Worm (Caenorhabditis elegans) whole organism, young adult: ENCODE measurements around the gene srlf-31.

Experiments used
- B0035.1 ChIP-seq: sonication (generic microtip); optimal IDR thresholded peaks from 2 replicates; lab custom pipeline; 2016; ENCODE audit warnings: missing genetic modification characterization, mild to moderate bottlenecking, missing compliant biosample characterization, missing genotype, missing genetic modification reagents
- aptf-2 ChIP-seq: fragments of 200-800 bp; sonication (Bioruptor generic); conservative IDR thresholded peaks from 2 replicates; pipeline ENCODE4 v1.3.6; 2022; ENCODE audit warnings: missing genetic modification reagents, missing genetic modification characterization, missing compliant biosample characterization
- dox-1 ChIP-seq: fragments of 200-800 bp; sonication (Bioruptor generic); IDR thresholded peaks from 2 replicates; pipeline ENCODE4 v1.3.6; 2022; ENCODE audit warnings: missing genetic modification reagents, missing genetic modification characterization, missing compliant biosample characterization
- hlh-26 ChIP-seq: fragments of 200-800 bp; sonication (Bioruptor generic); conservative IDR thresholded peaks from 2 replicates; pipeline ENCODE4 v1.3.6; 2022; ENCODE audit warnings: missing genetic modification reagents, missing genetic modification characterization, missing compliant biosample characterization
- mcd-1 ChIP-seq: fragments of 200-800 bp; sonication (Bioruptor generic); IDR thresholded peaks from 2 replicates; pipeline ENCODE4 v1.3.6; 2022; ENCODE audit warnings: missing genetic modification reagents, missing genetic modification characterization, missing compliant biosample characterization
- nhr-27 ChIP-seq: fragments of 200-800 bp; sonication (Bioruptor generic); optimal IDR thresholded peaks from 2 replicates; lab custom pipeline; 2018; ENCODE audit warnings: mild to moderate bottlenecking, missing genetic modification characterization, moderate library complexity, missing compliant biosample characterization
- somi-1 ChIP-seq: fragments of 200-800 bp; sonication (Bioruptor generic); optimal IDR thresholded peaks from 2 replicates; lab custom pipeline; 2018; ENCODE audit warnings: mild to moderate bottlenecking, missing genetic modification characterization, missing compliant biosample characterization

srlf-31 gene

DNA sequence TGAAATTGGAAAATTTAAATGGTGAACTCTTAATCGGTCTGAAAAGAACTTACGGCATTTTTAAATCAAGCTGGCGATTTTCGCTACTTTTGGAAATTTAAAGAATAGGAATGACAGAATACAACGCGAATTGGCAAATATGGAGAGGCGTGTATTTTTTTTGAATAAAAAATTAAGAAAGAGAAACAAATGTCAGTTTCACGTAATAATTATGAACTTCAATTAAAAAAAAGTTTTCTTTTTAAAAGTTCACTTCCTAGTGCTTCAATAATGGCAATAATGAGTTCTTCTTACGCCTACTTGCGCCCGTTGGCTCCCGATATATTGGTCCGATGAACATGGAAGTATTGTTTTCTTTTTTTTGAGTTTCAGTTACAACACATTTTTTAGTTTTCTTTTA lies 45.3 kb downstream of the srlf-31 start, which contains the start of gene pph-2:
pph-2 (minus strand) TSS at position 101 of the 400 bp plus-strand sequence.
- no peak for TF ChIP-seq somi-1 (GFP tag; lab: Kevin White, UChicago)
- TF ChIP-seq aptf-2 (GFP tag; lab: Robert Waterston, UW), result no peak
- no peak for TF ChIP-seq nhr-27 (tag; lab: Kevin White, UChicago)
- no peak for TF ChIP-seq dox-1 (GFP tag; lab: Robert Waterston, UW)
- TF ChIP-seq mcd-1 (GFP tag; lab: Robert Waterston, UW), result no peak
- TF ChIP-seq hlh-26 (GFP tag; lab: Robert Waterston, UW), result no peak
- no peak for TF ChIP-seq B0035.1 (tag; lab: Kevin White, UChicago)
